Worm (Caenorhabditis elegans) whole organism, late embryonic: ENCODE measurements around the gene C05D12.2.
A peak's percentile ranks its signal among the peaks of the same experiment; 100 is the strongest.

Experiments
- C08G9.2 ChIP-seq: sonication (generic microtip); optimal IDR thresholded peaks from 2 replicates; lab custom pipeline; 2016; ENCODE audit warnings: mild to moderate bottlenecking, missing genetic modification characterization, moderate library complexity, missing compliant biosample characterization
- C38D4.7 ChIP-seq: fragments of 200-800 bp; sonication (Bioruptor generic); optimal IDR thresholded peaks from 2 replicates; lab custom pipeline; 2018; ENCODE audit warnings: mild to moderate bottlenecking, missing genetic modification characterization, moderate library complexity, missing compliant biosample characterization
- F13H6.1 ChIP-seq: sonication (generic microtip); optimal IDR thresholded peaks from 2 replicates; lab custom pipeline; 2016; ENCODE audit warnings: missing genetic modification characterization, missing compliant biosample characterization
- K09A11.1 ChIP-seq: sonication (generic microtip); optimal IDR thresholded peaks from 2 replicates; lab custom pipeline; 2017; ENCODE audit warnings: antibody characterized with exemption, mild to moderate bottlenecking, missing genetic modification characterization, missing compliant biosample characterization; ENCODE audit not compliant: insufficient read depth
- T23F11.4 ChIP-seq: fragments of 200-800 bp; sonication (Bioruptor generic); optimal IDR thresholded peaks from 2 replicates; lab custom pipeline; 2018; ENCODE audit warnings: mild to moderate bottlenecking, missing genetic modification characterization, missing compliant biosample characterization
- ahr-1 ChIP-seq: sonication (generic microtip); optimal IDR thresholded peaks from 2 replicates; lab custom pipeline; 2016; ENCODE audit warnings: missing genetic modification characterization, missing compliant biosample characterization
- ama-1 ChIP-seq: fragments of 150-350 bp; optimal IDR thresholded peaks from 2 replicates; lab custom pipeline; 2014
- ceh-14 ChIP-seq: sonication (generic microtip); optimal IDR thresholded peaks from 2 replicates; lab custom pipeline; 2016; ENCODE audit warnings: missing genotype, missing genetic modification characterization, missing compliant biosample characterization
- ceh-18 ChIP-seq: sonication (generic microtip); optimal IDR thresholded peaks from 2 replicates; lab custom pipeline; 2016; ENCODE audit warnings: missing genetic modification characterization, missing compliant biosample characterization
- ceh-19 ChIP-seq: fragments of 200-800 bp; sonication (Bioruptor generic); optimal IDR thresholded peaks from 2 replicates; lab custom pipeline; 2018; ENCODE audit warnings: mild to moderate bottlenecking, missing genetic modification characterization, missing compliant biosample characterization
- ceh-2 ChIP-seq: sonication (generic microtip); optimal IDR thresholded peaks from 2 replicates; lab custom pipeline; 2016; ENCODE audit warnings: missing genotype, missing genetic modification characterization, missing compliant biosample characterization
- ceh-22 ChIP-seq: sonication (generic microtip); optimal IDR thresholded peaks from 2 replicates; lab custom pipeline; 2017; ENCODE audit warnings: missing biosample characterization, missing genetic modification characterization
- ceh-24 ChIP-seq: sonication (generic microtip); optimal IDR thresholded peaks from 2 replicates; lab custom pipeline; 2016; ENCODE audit warnings: mild to moderate bottlenecking, missing genetic modification characterization, missing compliant biosample characterization
- ceh-31 ChIP-seq: sonication (generic microtip); optimal IDR thresholded peaks from 2 replicates; lab custom pipeline; 2016; ENCODE audit warnings: missing genetic modification characterization, missing compliant biosample characterization
- ceh-34 ChIP-seq: sonication (generic microtip); optimal IDR thresholded peaks from 2 replicates; lab custom pipeline; 2016; ENCODE audit warnings: mild to moderate bottlenecking, missing genetic modification characterization, missing compliant biosample characterization
- ceh-48 ChIP-seq: sonication (generic microtip); optimal IDR thresholded peaks from 2 replicates; lab custom pipeline; 2016; ENCODE audit warnings: missing genetic modification characterization, inconsistent platforms, missing compliant biosample characterization
- ceh-9 ChIP-seq: sonication (generic microtip); optimal IDR thresholded peaks from 2 replicates; lab custom pipeline; 2016; ENCODE audit warnings: mild to moderate bottlenecking, missing genetic modification characterization, inconsistent platforms, missing compliant biosample characterization
- dmd-4 ChIP-seq: sonication (generic microtip); optimal IDR thresholded peaks from 2 replicates; lab custom pipeline; 2016; ENCODE audit warnings: borderline replicate concordance, missing genetic modification characterization, missing compliant biosample characterization
- dve-1 ChIP-seq: sonication (generic microtip); optimal IDR thresholded peaks from 2 replicates; lab custom pipeline; 2017; ENCODE audit warnings: antibody characterized with exemption, mild to moderate bottlenecking, missing genetic modification characterization, missing compliant biosample characterization
- elt-2 ChIP-seq: sonication (generic microtip); optimal IDR thresholded peaks from 2 replicates; lab custom pipeline; 2016; ENCODE audit warnings: missing genetic modification reagents, missing genetic modification characterization, missing compliant biosample characterization
- elt-4 ChIP-seq: sonication (generic microtip); optimal IDR thresholded peaks from 2 replicates; lab custom pipeline; 2016; ENCODE audit warnings: missing genetic modification characterization, missing compliant biosample characterization
- ets-4 ChIP-seq: sonication (generic microtip); optimal IDR thresholded peaks from 2 replicates; lab custom pipeline; 2016; ENCODE audit warnings: missing genetic modification characterization, missing compliant biosample characterization
- eyg-1 ChIP-seq: sonication (generic microtip); optimal IDR thresholded peaks from 2 replicates; lab custom pipeline; 2016; ENCODE audit warnings: missing genotype, missing genetic modification characterization, missing compliant biosample characterization
- fkh-6 ChIP-seq: sonication (generic microtip); optimal IDR thresholded peaks from 2 replicates; lab custom pipeline; 2016; ENCODE audit warnings: missing genetic modification characterization, missing compliant biosample characterization
- gmeb-2 ChIP-seq: sonication (generic microtip); optimal IDR thresholded peaks from 2 replicates; lab custom pipeline; 2016; ENCODE audit warnings: missing genetic modification characterization, inconsistent platforms, missing compliant biosample characterization
- hlh-13 ChIP-seq: fragments of 200-800 bp; sonication (Bioruptor generic); optimal IDR thresholded peaks from 2 replicates; lab custom pipeline; 2018; ENCODE audit warnings: mild to moderate bottlenecking, missing genetic modification characterization, missing compliant biosample characterization
- hlh-30 ChIP-seq: sonication (generic microtip); optimal IDR thresholded peaks from 2 replicates; lab custom pipeline; 2017; ENCODE audit warnings: antibody characterized with exemption, missing genetic modification characterization, missing compliant biosample characterization; ENCODE audit not compliant: insufficient read depth
- hlh-8 ChIP-seq: sonication (generic microtip); optimal IDR thresholded peaks from 2 replicates; lab custom pipeline; 2016; ENCODE audit warnings: missing genotype, missing genetic modification characterization, missing compliant biosample characterization
- nfya-1 ChIP-seq: sonication (generic microtip); optimal IDR thresholded peaks from 2 replicates; lab custom pipeline; 2017; ENCODE audit warnings: missing genetic modification characterization, mild to moderate bottlenecking, missing compliant biosample characterization, antibody characterized with exemption, moderate library complexity
- npax-4 ChIP-seq: sonication (generic microtip); optimal IDR thresholded peaks from 2 replicates; lab custom pipeline; 2016; ENCODE audit warnings: missing genetic modification characterization, missing compliant biosample characterization
- odd-2 ChIP-seq: sonication (generic microtip); optimal IDR thresholded peaks from 2 replicates; lab custom pipeline; 2017; ENCODE audit warnings: antibody characterized with exemption, mild to moderate bottlenecking, missing genetic modification characterization, missing compliant biosample characterization
- pag-3 ChIP-seq: sonication (generic microtip); optimal IDR thresholded peaks from 2 replicates; lab custom pipeline; 2016; ENCODE audit warnings: missing compliant biosample characterization, missing genetic modification characterization, borderline replicate concordance
- pha-2 ChIP-seq: sonication (generic microtip); optimal IDR thresholded peaks from 2 replicates; lab custom pipeline; 2017; ENCODE audit warnings: mild to moderate bottlenecking, missing genetic modification characterization, missing compliant biosample characterization
- ref-2 ChIP-seq: sonication (generic microtip); optimal IDR thresholded peaks from 2 replicates; lab custom pipeline; 2016; ENCODE audit warnings: missing genetic modification characterization, missing compliant biosample characterization
- rnt-1 ChIP-seq: sonication (generic microtip); optimal IDR thresholded peaks from 2 replicates; lab custom pipeline; 2016; ENCODE audit warnings: missing genetic modification characterization, missing compliant biosample characterization
- sox-2 ChIP-seq: fragments of 200-800 bp; sonication (Bioruptor generic); IDR thresholded peaks from 2 replicates; pipeline ENCODE4 v1.3.6; 2022; ENCODE audit warnings: missing genetic modification reagents, missing genetic modification characterization, missing compliant biosample characterization
- sox-4 ChIP-seq: sonication (generic microtip); optimal IDR thresholded peaks from 2 replicates; lab custom pipeline; 2017; ENCODE audit warnings: mild to moderate bottlenecking, missing genetic modification characterization, inconsistent platforms, missing compliant biosample characterization
- unc-3 ChIP-seq, 2 experiments: fragments of 200-800 bp in 1 of 2; sonication (Bioruptor generic) in 1 of 2; sonication (generic microtip) in 1 of 2; conservative IDR thresholded peaks in 1 of 2; optimal IDR thresholded peaks in 1 of 2; 2 replicates each; pipeline versions ENCODE4 v1.3.6 to Lab custom; 2016 to 2022; ENCODE audit warnings: missing compliant biosample characterization in 2 of 2, missing genetic modification characterization in 2 of 2, missing genetic modification reagents in 1 of 2
- unc-42 ChIP-seq: sonication (generic microtip); optimal IDR thresholded peaks from 2 replicates; lab custom pipeline; 2016; ENCODE audit warnings: missing genotype, missing genetic modification characterization, missing compliant biosample characterization
- zip-5 ChIP-seq: sonication (generic microtip); optimal IDR thresholded peaks from 2 replicates; lab custom pipeline; 2016; ENCODE audit warnings: missing genetic modification characterization, missing compliant biosample characterization

C05D12.2 gene

DNA sequence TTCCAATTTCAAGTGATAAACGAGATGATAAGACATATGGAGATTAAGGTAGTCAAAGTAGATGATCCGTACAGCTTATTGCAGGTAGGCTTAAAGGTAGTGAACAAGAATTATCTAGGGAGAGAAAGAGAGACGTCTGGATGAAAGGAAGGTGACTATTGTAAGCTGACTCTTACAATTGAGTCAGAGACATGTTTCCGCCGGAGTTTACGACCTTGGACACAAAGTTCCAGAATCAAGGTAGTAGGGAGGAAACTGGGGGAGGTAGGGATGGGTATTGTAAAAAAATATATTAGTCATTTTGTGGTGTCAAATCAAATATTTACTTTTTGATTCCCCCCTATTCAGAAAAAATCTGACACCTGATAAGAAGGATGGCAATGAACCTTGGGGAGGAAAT is 25.7 kb upstream of the C05D12.2 start:
- TF ChIP-seq ceh-14 (tag; lab: Kevin White, UChicago): no peak
- TF ChIP-seq C08G9.2 (tag; lab: Kevin White, UChicago): no peak

DNA sequence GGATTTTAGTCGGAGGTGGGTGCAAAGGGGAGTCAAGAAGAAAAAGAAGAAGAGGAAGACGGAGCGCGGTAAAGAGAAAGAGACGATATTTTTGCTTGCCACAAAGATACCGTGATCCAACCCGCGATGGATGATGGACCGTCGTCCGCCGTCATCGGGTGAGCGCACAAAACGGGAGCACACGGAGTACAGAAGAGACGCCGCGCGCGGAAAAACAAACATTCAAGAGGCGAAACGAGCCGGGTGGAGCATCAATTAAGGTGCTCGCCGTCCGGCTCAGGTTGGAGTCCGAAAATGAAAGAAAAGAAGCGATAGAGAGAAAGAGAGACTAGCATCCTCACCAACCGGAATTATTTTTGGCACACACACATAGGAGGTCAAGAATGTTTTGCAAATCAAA is 24.3 kb upstream of the C05D12.2 start:
- peak; percentile 34 for TF ChIP-seq ceh-2 (tag; lab: Kevin White, UChicago)
- TF ChIP-seq hlh-13 (GFP tag; lab: Kevin White, UChicago): no peak
- peak; percentile 16 for TF ChIP-seq ceh-19 (GFP tag; lab: Kevin White, UChicago)
- TF ChIP-seq ceh-34 (tag; lab: Kevin White, UChicago): peak; percentile 52
- no peak for TF ChIP-seq ets-4
- TF ChIP-seq ceh-9 (tag; lab: Kevin White, UChicago): no peak
- peak; percentile 11 for TF ChIP-seq eyg-1 (tag; lab: Kevin White, UChicago)

DNA sequence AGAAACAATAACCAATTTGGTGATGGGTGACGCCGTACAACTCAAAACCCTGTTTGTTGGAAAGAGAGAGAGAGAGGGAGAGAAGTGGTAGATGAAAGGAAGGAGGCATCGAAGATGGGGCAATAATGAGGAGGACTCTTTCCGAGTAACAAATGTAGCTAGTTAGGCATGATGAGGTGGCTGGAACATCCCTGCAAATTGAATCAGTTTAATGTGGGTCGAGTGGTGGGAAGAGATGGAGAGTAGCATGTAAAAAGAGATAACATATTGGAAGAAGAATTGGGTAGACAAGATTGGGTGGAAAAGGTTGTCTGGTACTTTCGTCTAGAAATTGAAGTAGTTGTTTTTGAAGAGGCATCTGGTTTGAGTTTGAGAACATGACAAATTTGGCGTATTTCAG is 21.9 kb upstream of the C05D12.2 start:
- TF ChIP-seq ceh-24 (tag; lab: Kevin White, UChicago) (no peak), elt-2 (no peak), hlh-8 (tag; lab: Kevin White, UChicago) (no peak), ceh-48 (tag; lab: Kevin White, UChicago) (no peak), gmeb-2 (tag; lab: Kevin White, UChicago) (no peak), C38D4.7 (GFP tag; lab: Kevin White, UChicago) (no peak), sox-4 (no peak), elt-4 (tag; lab: Kevin White, UChicago) (no peak), rnt-1 (tag; lab: Kevin White, UChicago) (no peak), ama-1 (lab: Kevin White, UChicago) (no peak), ceh-34 (tag; lab: Kevin White, UChicago) (no peak), C08G9.2 (tag; lab: Kevin White, UChicago) (peak; percentile 13), F13H6.1 (tag; lab: Kevin White, UChicago) (no peak), unc-42 (tag; lab: Kevin White, UChicago) (peak; percentile 84), sox-2 (GFP tag; lab: Robert Waterston, UW) (no peak)
- TF ChIP-seq, all 69 proteins: peak for 2

DNA sequence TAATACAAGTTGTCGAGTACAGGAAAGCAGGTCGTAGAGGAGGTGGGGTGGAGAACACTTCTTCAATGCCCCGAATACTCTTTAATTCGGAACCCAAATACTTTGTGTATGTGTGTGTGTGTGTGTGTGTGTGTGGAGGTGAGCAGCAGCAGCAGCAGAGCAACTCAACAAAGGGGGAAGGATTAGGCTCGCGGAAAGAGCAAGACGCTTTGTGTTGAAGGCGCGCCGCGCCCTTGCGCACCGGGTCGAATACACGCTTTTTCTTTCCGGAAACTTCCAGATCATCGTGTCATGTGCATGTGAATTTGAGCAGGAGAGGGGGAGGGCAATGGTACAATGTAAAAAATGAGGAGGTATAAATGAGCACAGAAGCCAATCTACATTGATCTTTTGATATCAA is 19.3 kb upstream of the C05D12.2 start:
- TF ChIP-seq T23F11.4 (GFP tag; lab: Kevin White, UChicago) (no peak), ets-4 (peak; percentile 64), dve-1 (peak; percentile 14), dmd-4 (no peak), ref-2 (tag; lab: Kevin White, UChicago) (peak; percentile 24), ceh-31 (tag; lab: Kevin White, UChicago) (peak; percentile 22), ceh-18 (no peak), fkh-6 (tag; lab: Kevin White, UChicago) (peak; percentile 44)

DNA sequence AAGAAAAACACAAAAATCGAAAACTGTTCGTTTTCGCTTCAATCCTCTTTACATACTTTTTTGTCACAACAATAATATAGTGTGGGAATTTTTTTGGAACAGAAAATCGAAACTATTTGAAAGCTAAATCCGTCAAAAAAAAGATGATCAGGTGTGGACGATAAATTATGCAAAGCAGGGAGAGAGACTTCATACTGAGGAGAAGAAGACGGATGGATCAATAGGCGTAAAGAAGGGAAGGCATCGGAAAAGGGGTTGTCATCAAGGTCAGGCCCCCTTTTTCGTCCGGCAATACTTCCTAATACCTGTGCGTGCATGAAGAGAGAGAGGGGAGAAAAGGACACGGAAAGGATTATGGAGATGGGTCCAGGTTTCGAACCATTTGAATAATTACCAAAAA is 17.7 kb upstream of the C05D12.2 start:
- no peak for TF ChIP-seq hlh-30 (tag; lab: Kevin White, UChicago)
- no peak for TF ChIP-seq nfya-1 (tag; lab: Kevin White, UChicago)
- TF ChIP-seq pag-3 (tag; lab: Kevin White, UChicago): no peak
- no peak for TF ChIP-seq ahr-1 (tag; lab: Kevin White, UChicago)
- no peak for TF ChIP-seq ceh-22 (tag; lab: Kevin White, UChicago)
- no peak for TF ChIP-seq dve-1
- TF ChIP-seq elt-2: no peak
- no peak for TF ChIP-seq odd-2 (tag; lab: Kevin White, UChicago)
- TF ChIP-seq ceh-19 (GFP tag; lab: Kevin White, UChicago): no peak
- no peak for TF ChIP-seq hlh-13 (GFP tag; lab: Kevin White, UChicago)
- TF ChIP-seq pha-2: no peak
- no peak for TF ChIP-seq unc-3 (GFP tag; conservative IDR thresholded peaks at IDR 0.05; lab: Robert Waterston, UW)
- no peak for TF ChIP-seq unc-3 (tag; optimal IDR thresholded peaks at IDR 0.05; lab: Kevin White, UChicago)
- no peak for TF ChIP-seq zip-5 (tag; lab: Kevin White, UChicago)
- TF ChIP-seq eyg-1 (tag; lab: Kevin White, UChicago): no peak
- no peak for TF ChIP-seq K09A11.1 (tag; lab: Kevin White, UChicago)
- no peak for TF ChIP-seq npax-4
- no peak for TF ChIP-seq ets-4
- TF ChIP-seq elt-4 (tag; lab: Kevin White, UChicago): no peak
